Fruit fly (Drosophila melanogaster) whole organism, embryonic: ENCODE measurements around the gene CG31832.

Experiments
- Abd-B ChIP-seq: fragments of 200-800 bp; sonication (Bioruptor generic); optimal IDR thresholded peaks from 2 replicates; lab custom pipeline; 2018; ENCODE audit warnings: missing biosample characterization, mild to moderate bottlenecking, missing genetic modification characterization, moderate library complexity
- C15 ChIP-seq: fragments of 200-800 bp; sonication (Bioruptor generic); IDR thresholded peaks from 3 replicates; pipeline ENCODE4 v1.3.6; 2022; ENCODE audit warnings: missing biosample characterization, missing genetic modification characterization
- CG11504 ChIP-seq: fragments of 200-800 bp; sonication (Bioruptor generic); optimal IDR thresholded peaks from 3 replicates; lab custom pipeline; 2019; ENCODE audit warnings: missing biosample characterization, mild to moderate bottlenecking, missing genetic modification characterization, moderate library complexity
- CG11695 ChIP-seq: fragments of 200-800 bp; sonication (Bioruptor generic); IDR thresholded peaks from 3 replicates; pipeline ENCODE4 v1.3.6; 2022; ENCODE audit warnings: missing biosample characterization, missing genetic modification characterization
- CG12155 ChIP-seq: fragments of 200-800 bp; sonication (Bioruptor generic); optimal IDR thresholded peaks from 3 replicates; lab custom pipeline; 2016; ENCODE audit warnings: missing biosample characterization, missing genetic modification characterization
- CG13775 ChIP-seq: fragments of 200-800 bp; sonication (Bioruptor generic); optimal IDR thresholded peaks from 3 replicates; lab custom pipeline; 2017; ENCODE audit warnings: missing biosample characterization, mild to moderate bottlenecking, missing genetic modification characterization
- CG15514 ChIP-seq: fragments of 200-800 bp; sonication (Bioruptor generic); optimal IDR thresholded peaks from 3 replicates; lab custom pipeline; 2017; ENCODE audit warnings: missing biosample characterization, missing genetic modification characterization, mild to moderate bottlenecking, moderate library complexity, missing genetic modification reagents
- CG15696 ChIP-seq: fragments of 200-800 bp; sonication (Bioruptor generic); optimal IDR thresholded peaks from 2 replicates; lab custom pipeline; 2019; ENCODE audit warnings: missing biosample characterization, mild to moderate bottlenecking, missing genetic modification characterization, moderate library complexity
- CG1602 ChIP-seq: fragments of 200-800 bp; sonication (Bioruptor generic); optimal IDR thresholded peaks from 3 replicates; lab custom pipeline; 2016; ENCODE audit warnings: missing biosample characterization, missing genetic modification characterization
- CG2678 ChIP-seq: fragments of 200-800 bp; sonication (Bioruptor generic); optimal IDR thresholded peaks from 3 replicates; lab custom pipeline; 2019; ENCODE audit warnings: missing biosample characterization, mild to moderate bottlenecking, missing genetic modification characterization, moderate library complexity
- CG3163 ChIP-seq: fragments of 200-800 bp; sonication (Bioruptor generic); optimal IDR thresholded peaks from 3 replicates; lab custom pipeline; 2016; ENCODE audit warnings: missing biosample characterization, missing genetic modification characterization
- CG33557 ChIP-seq: fragments of 200-800 bp; sonication (Bioruptor generic); optimal IDR thresholded peaks from 2 replicates; lab custom pipeline; 2019; ENCODE audit warnings: missing biosample characterization, mild to moderate bottlenecking, missing genetic modification characterization, moderate library complexity
- CG4404 ChIP-seq: fragments of 200-800 bp; sonication (Bioruptor generic); IDR thresholded peaks from 2 replicates; pipeline ENCODE4 v1.3.6; 2022; ENCODE audit warnings: missing biosample characterization, missing genetic modification characterization
- CG6254 ChIP-seq: fragments of 200-800 bp; sonication (Bioruptor generic); optimal IDR thresholded peaks from 3 replicates; lab custom pipeline; 2017; ENCODE audit warnings: mild to moderate bottlenecking, missing biosample characterization, missing genetic modification reagents, missing genetic modification characterization
- CG6683 ChIP-seq: fragments of 200-800 bp; sonication (Bioruptor generic); optimal IDR thresholded peaks from 2 replicates; lab custom pipeline; 2017; ENCODE audit warnings: missing biosample characterization, mild to moderate bottlenecking, missing genetic modification characterization, missing genetic modification reagents
- CG6765 ChIP-seq: fragments of 200-800 bp; sonication (Bioruptor generic); optimal IDR thresholded peaks from 3 replicates; lab custom pipeline; 2017; ENCODE audit warnings: missing biosample characterization, mild to moderate bottlenecking, missing genetic modification characterization
- CG7271 ChIP-seq: fragments of 200-800 bp; sonication (Bioruptor generic); optimal IDR thresholded peaks from 2 replicates; lab custom pipeline; 2018; ENCODE audit warnings: missing biosample characterization, mild to moderate bottlenecking, missing genetic modification characterization, moderate library complexity
- CG7372 ChIP-seq: fragments of 200-800 bp; sonication (Bioruptor generic); IDR thresholded peaks from 2 replicates; pipeline ENCODE4 v1.3.6; 2022; ENCODE audit warnings: missing biosample characterization, missing genetic modification characterization
- CG9437 ChIP-seq: fragments of 200-800 bp; sonication (Bioruptor generic); optimal IDR thresholded peaks from 2 replicates; lab custom pipeline; 2018; ENCODE audit warnings: missing biosample characterization, mild to moderate bottlenecking, missing genetic modification characterization
- Camta ChIP-seq: fragments of 200-800 bp; sonication (Bioruptor generic); optimal IDR thresholded peaks from 2 replicates; lab custom pipeline; 2016; ENCODE audit warnings: missing biosample characterization, missing genetic modification characterization
- CoRest ChIP-seq: fragments of 200-800 bp; sonication (Bioruptor generic); optimal IDR thresholded peaks from 3 replicates; lab custom pipeline; 2018; ENCODE audit warnings: missing biosample characterization, mild to moderate bottlenecking, missing genetic modification characterization, moderate library complexity
- Doc3 ChIP-seq: fragments of 200-800 bp; sonication (Bioruptor generic); IDR thresholded peaks from 3 replicates; pipeline ENCODE4 v1.3.6; 2022; ENCODE audit warnings: missing biosample characterization, missing genetic modification characterization; ENCODE audit not compliant: partially characterized antibody
- Dp ChIP-seq: fragments of 200-800 bp; sonication (Bioruptor generic); optimal IDR thresholded peaks from 2 replicates; lab custom pipeline; 2018; ENCODE audit warnings: missing biosample characterization, mild to moderate bottlenecking, missing genetic modification characterization, moderate library complexity
- Dref ChIP-seq: fragments of 200-800 bp; sonication (Bioruptor generic); IDR thresholded peaks from 2 replicates; pipeline ENCODE4 v1.3.6; 2022; ENCODE audit warnings: missing biosample characterization, missing genetic modification characterization
- ERR ChIP-seq: fragments of 200-800 bp; sonication (Bioruptor generic); optimal IDR thresholded peaks from 2 replicates; lab custom pipeline; 2016; ENCODE audit warnings: missing biosample characterization, missing genetic modification characterization
- Lhr ChIP-seq: fragments of 200-800 bp; sonication (Bioruptor generic); optimal IDR thresholded peaks from 3 replicates; lab custom pipeline; 2017; ENCODE audit warnings: mild to moderate bottlenecking, missing biosample characterization, missing genetic modification reagents, missing genetic modification characterization
- Taf1 ChIP-seq: fragments of 200-800 bp; sonication (Bioruptor generic); IDR thresholded peaks from 2 replicates; pipeline ENCODE4 v1.3.6; 2022; ENCODE audit warnings: missing biosample characterization, missing genetic modification characterization
- Xbp1 ChIP-seq: fragments of 200-800 bp; sonication (Bioruptor generic); optimal IDR thresholded peaks from 3 replicates; lab custom pipeline; 2016; ENCODE audit warnings: missing biosample characterization, mild to moderate bottlenecking, missing genetic modification characterization
- al ChIP-seq: fragments of 200-800 bp; sonication (Bioruptor generic); IDR thresholded peaks from 2 replicates; pipeline ENCODE4 v1.3.6; 2022; ENCODE audit warnings: missing biosample characterization, missing genetic modification characterization
- aop ChIP-seq: fragments of 200-800 bp; sonication (Bioruptor generic); IDR thresholded peaks from 2 replicates; pipeline ENCODE4 v1.3.6; 2022; ENCODE audit warnings: missing biosample characterization, missing genetic modification characterization
- az2 ChIP-seq: fragments of 200-800 bp; sonication (Bioruptor generic); optimal IDR thresholded peaks from 3 replicates; lab custom pipeline; 2016; ENCODE audit warnings: missing biosample characterization, missing genetic modification characterization
- bbx ChIP-seq: fragments of 200-800 bp; sonication (Bioruptor generic); IDR thresholded peaks from 2 replicates; pipeline ENCODE4 v1.3.6; 2022; ENCODE audit warnings: missing biosample characterization, missing genetic modification characterization; ENCODE audit not compliant: partially characterized antibody
- cad ChIP-seq: fragments of >200 bp; optimal IDR thresholded peaks from 2 replicates; lab custom pipeline; 2017; ENCODE audit warnings: missing biosample characterization, missing genetic modification characterization
- cato ChIP-seq: fragments of 200-800 bp; sonication (Bioruptor generic); optimal IDR thresholded peaks from 2 replicates; lab custom pipeline; 2016; ENCODE audit warnings: missing biosample characterization, missing genetic modification characterization, borderline replicate concordance
- crp ChIP-seq, 2 experiments: fragments of 200-800 bp; sonication (Bioruptor generic); optimal IDR thresholded peaks; 2 replicates in 1 of 2; 3 replicates in 1 of 2; lab custom pipeline; 2017; ENCODE audit warnings: missing biosample characterization in 2 of 2, missing genetic modification characterization in 2 of 2, mild to moderate bottlenecking in 1 of 2, moderate library complexity in 1 of 2
- dimm ChIP-seq: fragments of 200-800 bp; sonication (Bioruptor generic); IDR thresholded peaks from 2 replicates; pipeline ENCODE4 v1.3.6; 2022; ENCODE audit warnings: missing biosample characterization, missing genetic modification characterization
- dpn ChIP-seq, 2 experiments: fragments of 200-800 bp; sonication (Bioruptor generic); optimal IDR thresholded peaks; 3 replicates each; lab custom pipeline; 2016; ENCODE audit warnings: missing biosample characterization in 2 of 2, missing genetic modification characterization in 2 of 2
- exex ChIP-seq: fragments of 200-800 bp; sonication (Bioruptor generic); optimal IDR thresholded peaks from 4 replicates; lab custom pipeline; 2018; ENCODE audit warnings: missing biosample characterization, mild to moderate bottlenecking, missing genetic modification characterization, moderate library complexity
- ftz-f1 ChIP-seq: fragments of 200-800 bp; sonication (Bioruptor generic); optimal IDR thresholded peaks from 2 replicates; lab custom pipeline; 2016; ENCODE audit warnings: missing biosample characterization, missing genetic modification characterization
- ind ChIP-seq: fragments of 200-800 bp; sonication (Bioruptor generic); optimal IDR thresholded peaks from 3 replicates; lab custom pipeline; 2016; ENCODE audit warnings: missing biosample characterization, missing genetic modification characterization
- luna ChIP-seq: fragments of 200-800 bp; sonication (Bioruptor generic); optimal IDR thresholded peaks from 2 replicates; lab custom pipeline; 2016; ENCODE audit warnings: missing biosample characterization, missing genetic modification characterization
- slp2 ChIP-seq: fragments of 200-800 bp; sonication (Bioruptor generic); optimal IDR thresholded peaks from 2 replicates; lab custom pipeline; 2016; ENCODE audit warnings: missing biosample characterization, missing genetic modification characterization
- sna ChIP-seq: fragments of 200-800 bp; sonication (Bioruptor generic); IDR thresholded peaks from 2 replicates; pipeline ENCODE4 v1.3.6; 2022; ENCODE audit warnings: missing biosample characterization, missing genetic modification characterization; ENCODE audit not compliant: partially characterized antibody
- sob ChIP-seq: fragments of 200-800 bp; sonication (Bioruptor generic); IDR thresholded peaks from 2 replicates; pipeline ENCODE4 v1.3.6; 2022; ENCODE audit warnings: missing biosample characterization, missing genetic modification characterization
- vvl ChIP-seq: fragments of 200-800 bp; sonication (Bioruptor generic); IDR thresholded peaks from 2 replicates; pipeline ENCODE4 v1.3.6; 2022; ENCODE audit warnings: missing biosample characterization, missing genetic modification characterization
- wdn ChIP-seq: fragments of 200-800 bp; sonication (Bioruptor generic); IDR thresholded peaks from 2 replicates; pipeline ENCODE4 v1.3.6; 2022; ENCODE audit warnings: missing biosample characterization, missing genetic modification characterization
- z ChIP-seq: fragments of 200-800 bp; sonication (Bioruptor generic); IDR thresholded peaks from 3 replicates; pipeline ENCODE4 v1.3.6; 2022; ENCODE audit warnings: missing biosample characterization, missing genetic modification characterization
- zfh1 ChIP-seq: fragments of 200-800 bp; sonication (Bioruptor generic); IDR thresholded peaks from 3 replicates; pipeline ENCODE4 v1.3.6; 2022; ENCODE audit warnings: missing biosample characterization, missing genetic modification characterization

CG31832 gene

DNA sequence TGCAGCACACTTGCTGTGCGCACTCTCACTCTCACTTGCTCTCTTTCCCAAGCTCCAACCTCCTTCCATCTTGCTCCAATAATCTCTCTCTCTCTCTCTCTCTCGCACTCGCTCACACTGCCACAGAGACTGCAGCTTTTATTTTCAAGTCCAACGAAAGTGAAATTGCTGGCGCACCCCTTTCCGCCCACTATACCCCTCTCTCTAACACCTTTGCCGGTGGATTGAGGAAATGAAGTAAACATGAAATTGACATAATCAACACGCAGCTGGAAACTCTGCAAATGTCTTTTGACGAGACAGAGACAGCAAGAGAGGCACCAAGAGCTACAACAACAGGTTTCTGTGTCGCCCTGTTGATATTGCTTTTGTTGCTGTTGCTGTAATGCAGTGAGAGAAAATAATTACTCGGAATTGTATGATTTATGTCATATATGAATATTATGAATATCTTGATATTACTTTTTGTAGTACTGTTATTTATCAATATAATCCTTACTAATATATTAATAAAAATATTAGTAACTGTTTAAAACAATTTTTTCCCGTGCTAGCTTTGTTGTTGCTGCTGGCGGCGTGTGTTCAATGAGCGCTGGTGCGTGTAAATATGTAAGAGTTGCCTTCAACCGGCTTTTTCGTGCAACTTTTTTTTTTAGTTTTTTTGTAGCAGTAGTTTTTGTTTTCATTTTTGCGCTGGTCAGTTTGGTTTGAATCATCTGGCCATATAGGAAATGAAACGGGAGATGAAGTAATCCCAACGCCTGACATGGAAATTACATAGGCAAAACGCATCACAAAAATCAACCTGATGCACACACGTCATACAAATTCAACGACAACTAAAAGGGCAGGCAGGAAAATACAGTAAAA, 35.7 kb downstream of the CG31832 start (continued):
- TF ChIP-seq CG11695 (GFP tag; lab: Robert Waterston, UW) (peak; percentile 94), CG33557 (GFP tag; lab: Kevin White, UChicago) (peak; percentile 94), z (GFP tag; lab: Robert Waterston, UW) (peak; percentile 29; the same call in 1 of the 3 replicates), Lhr (GFP tag; lab: Kevin White, UChicago) (peak; percentile 59), Taf1 (GFP tag; lab: Robert Waterston, UW) (peak; percentile 60), ERR (no peak), CG15696 (tag; lab: Kevin White, UChicago) (peak; percentile 55), CG15514 (GFP tag; lab: Kevin White, UChicago) (peak; percentile 65), cad (GFP tag; lab: Kevin White, UChicago) (no peak), crp (GFP tag; optimal IDR thresholded peaks at IDR 0.05; lab: Kevin White, UChicago) (peak in 1 of 2 experiments; percentile 53), C15 (GFP tag; lab: Robert Waterston, UW) (0 out of 3 replicates have a peak, but pooled peaks have one; percentile 45), CG1602 (GFP tag; lab: Kevin White, UChicago) (peak; percentile 90), CG7271 (peak; percentile 59), CG11504 (tag; lab: Kevin White, UChicago) (peak; percentile 95), CG9437 (GFP tag; lab: Kevin White, UChicago) (peak; percentile 73), slp2 (GFP tag; lab: Kevin White, UChicago) (no peak), exex (tag; lab: Kevin White, UChicago) (peak; percentile 49), Dp (GFP tag; lab: Kevin White, UChicago) (no peak), vvl (peak; percentile 97), CG4404 (GFP tag; lab: Robert Waterston, UW) (peak; percentile 72), CG7372 (GFP tag; lab: Robert Waterston, UW) (peak; percentile 90), CG6254 (GFP tag; lab: Kevin White, UChicago) (peak; percentile 78), Abd-B (GFP tag; lab: Kevin White, UChicago) (peak; percentile 90), wdn (peak; percentile 69), dpn (GFP tag; optimal IDR thresholded peaks at IDR 0.05; lab: Kevin White, UChicago) (peak; percentile 21 to 90), CoRest (tag; lab: Kevin White, UChicago) (peak; percentile 93), Camta (GFP tag; lab: Kevin White, UChicago) (peak; percentile 51), Xbp1 (GFP tag; lab: Kevin White, UChicago) (peak; percentile 91), CG6765 (GFP tag; lab: Kevin White, UChicago) (peak; percentile 66), ftz-f1 (no peak), CG13775 (GFP tag; lab: Kevin White, UChicago) (peak; percentile 83), luna (GFP tag; lab: Kevin White, UChicago) (no peak), CG3163 (peak; percentile 12), bbx (peak; percentile 41; the same call in 1 of the 2 replicates), az2 (GFP tag; lab: Kevin White, UChicago) (peak; percentile 90), cato (GFP tag; lab: Kevin White, UChicago) (peak; percentile 79), aop (GFP tag; lab: Robert Waterston, UW) (peak; percentile 71; the same call in 1 of the 2 replicates), CG6683 (GFP tag; lab: Kevin White, UChicago) (peak; percentile 84), sob (GFP tag; lab: Robert Waterston, UW) (peak; percentile 87), CG2678 (tag; lab: Kevin White, UChicago) (peak; percentile 94), dimm (GFP tag; lab: Robert Waterston, UW) (peak; percentile 80), sna (GFP tag; lab: Robert Waterston, UW) (peak; percentile 56), Doc3 (GFP tag; lab: Robert Waterston, UW) (no peak), ind (peak; percentile 90), Dref (no peak), CG12155 (GFP tag; lab: Kevin White, UChicago) (peak; percentile 69), al (GFP tag; lab: Robert Waterston, UW) (peak; percentile 84), zfh1 (GFP tag; lab: Robert Waterston, UW) (peak; percentile 89)
